Fruit fly (Drosophila melanogaster): Measurements from ENCODE around the gene CG11630.
A peak's percentile ranks its signal among the peaks of the same experiment; 100 is the strongest.

The CG11630 gene

DNA sequence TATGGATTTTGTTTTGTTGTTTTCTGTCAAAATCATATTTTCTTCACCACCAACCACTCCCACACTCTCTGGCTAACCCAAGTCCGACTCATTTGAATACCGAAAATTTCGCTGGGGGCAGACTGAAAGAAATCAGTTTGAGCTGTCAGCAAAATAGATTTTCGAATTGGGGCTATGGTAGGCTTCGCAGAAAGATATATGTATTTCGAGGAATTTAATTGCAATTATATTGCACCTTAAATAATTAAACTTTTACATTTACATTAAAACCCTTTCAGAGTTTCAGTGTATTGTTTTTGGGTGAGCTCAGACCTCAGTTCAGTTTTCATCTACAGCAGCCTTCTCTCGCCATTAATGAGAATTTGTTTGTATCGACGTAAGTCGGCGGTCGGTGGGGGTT is 3.1 kb upstream of the CG11630 start (continued):
- TF ChIP-seq Dbx (GFP tag; IDR thresholded peaks at IDR 0.05) = 0 out of 3 replicates have a peak, but pooled peaks have one; percentile 44
- peak; percentile 8 for TF ChIP-seq Atf3 (GFP tag; optimal IDR thresholded peaks at IDR 0.05)
- TF ChIP-seq esg (GFP tag; conservative IDR thresholded peaks at IDR 0.05) = peak; percentile 56
- no peak for TF ChIP-seq CG11696 (GFP tag; IDR thresholded peaks at IDR 0.05)
- peak; percentile 26 for TF ChIP-seq Ssrp (tag; optimal IDR thresholded peaks at IDR 0.05)
- no peak for TF ChIP-seq Mrtf (GFP tag; IDR thresholded peaks at IDR 0.05)
- TF ChIP-seq eyg (GFP tag; optimal IDR thresholded peaks at IDR 0.05) = no peak
- TF ChIP-seq dpn (GFP tag; optimal IDR thresholded peaks at IDR 0.05) = peak; percentile 39 to 44
- no peak for TF ChIP-seq mld (GFP tag; IDR thresholded peaks at IDR 0.05; ENCODE audit: partially characterized antibody)
- TF ChIP-seq CG12942 (GFP tag; optimal IDR thresholded peaks at IDR 0.05) = peak; percentile 5
- peak; percentile 52 for TF ChIP-seq Hsf (GFP tag; optimal IDR thresholded peaks at IDR 0.05)
- TF ChIP-seq CG6175 (GFP tag; IDR thresholded peaks at IDR 0.05) = no peak
- TF ChIP-seq cas (GFP tag; IDR thresholded peaks at IDR 0.05) = no peak
- peak; percentile 41 for TF ChIP-seq CG3281 (GFP tag; optimal IDR thresholded peaks at IDR 0.05)
- TF ChIP-seq Oaz (GFP tag; IDR thresholded peaks at IDR 0.05) = 0 out of 2 replicates have a peak, but pooled peaks have one; percentile 17
- TF ChIP-seq CG1603 (tag; optimal IDR thresholded peaks at IDR 0.05) = peak; percentile 67
- TF ChIP-seq C15 (GFP tag; IDR thresholded peaks at IDR 0.05) = no peak
- TF ChIP-seq Trl (optimal IDR thresholded peaks at IDR 0.05) = no peak
- TF ChIP-seq Trl (GFP tag; optimal IDR thresholded peaks at IDR 0.05) = peak; percentile 59
- TF ChIP-seq CG17568 (GFP tag; optimal IDR thresholded peaks at IDR 0.05) = no peak
- no peak for TF ChIP-seq al (GFP tag; IDR thresholded peaks at IDR 0.05)
- peak; percentile 64 for TF ChIP-seq az2 (GFP tag; optimal IDR thresholded peaks at IDR 0.05)
- no peak for TF ChIP-seq Drgx (GFP tag; IDR thresholded peaks at IDR 0.05)
- TF ChIP-seq Spps (tag; optimal IDR thresholded peaks at IDR 0.05) = no peak
- peak; percentile 67 for TF ChIP-seq CG17359 (tag; optimal IDR thresholded peaks at IDR 0.05)
- TF ChIP-seq Kr (GFP tag; optimal IDR thresholded peaks at IDR 0.05) = no peak
- no peak for TF ChIP-seq ab (GFP tag; optimal IDR thresholded peaks at IDR 0.05)
- TF ChIP-seq row (GFP tag; IDR thresholded peaks at IDR 0.05) = peak; percentile 80
- peak; percentile 50 for TF ChIP-seq CG15514 (GFP tag; optimal IDR thresholded peaks at IDR 0.05)
- no peak for TF ChIP-seq Eip74EF (GFP tag; optimal IDR thresholded peaks at IDR 0.05)
- no peak for TF ChIP-seq ash1 (GFP tag; optimal IDR thresholded peaks at IDR 0.05)
- TF ChIP-seq ERR (GFP tag; optimal IDR thresholded peaks at IDR 0.05) = no peak
- TF ChIP-seq CG10147 (GFP tag; optimal IDR thresholded peaks at IDR 0.05) = peak; percentile 20
- TF ChIP-seq CG9932 (GFP tag; IDR thresholded peaks at IDR 0.05) = peak; percentile 64
- TF ChIP-seq Hr78 (GFP tag; optimal IDR thresholded peaks at IDR 0.05) = no peak
- no peak for TF ChIP-seq CG6254 (GFP tag; optimal IDR thresholded peaks at IDR 0.05)
- peak; percentile 65 for TF ChIP-seq CG13624 (GFP tag; optimal IDR thresholded peaks at IDR 0.05)
- no peak for TF ChIP-seq CG4854 (GFP tag; optimal IDR thresholded peaks at IDR 0.05)
- no peak for TF ChIP-seq CG3065 (GFP tag; optimal IDR thresholded peaks at IDR 0.05)
- TF ChIP-seq lmd (GFP tag; IDR thresholded peaks at IDR 0.05) = peak; percentile 61
- TF ChIP-seq Optix (GFP tag; IDR thresholded peaks at IDR 0.05) = peak; percentile 58; the same call in 2 of the 3 replicates
- TF ChIP-seq CG5953 (GFP tag; IDR thresholded peaks at IDR 0.05) = no peak; the same call in 1 of the 2 replicates
- peak; percentile 89 for TF ChIP-seq sens (GFP tag)
- no peak for TF ChIP-seq hth (optimal IDR thresholded peaks at IDR 0.05)
- no peak for TF ChIP-seq ro (GFP tag; IDR thresholded peaks at IDR 0.05)
- TF ChIP-seq CG17612 (GFP tag; IDR thresholded peaks at IDR 0.05) = no peak
- no peak for TF ChIP-seq BtbVII (GFP tag; optimal IDR thresholded peaks at IDR 0.05)
- TF ChIP-seq sens-2 (GFP tag; IDR thresholded peaks at IDR 0.05) = 0 out of 2 replicates have a peak, but pooled peaks have one; percentile 25

Measured in whole organism, embryonic.